Fruit fly (Drosophila melanogaster): ENCODE data around the gene Atg3.

Atg3 gene

DNA sequence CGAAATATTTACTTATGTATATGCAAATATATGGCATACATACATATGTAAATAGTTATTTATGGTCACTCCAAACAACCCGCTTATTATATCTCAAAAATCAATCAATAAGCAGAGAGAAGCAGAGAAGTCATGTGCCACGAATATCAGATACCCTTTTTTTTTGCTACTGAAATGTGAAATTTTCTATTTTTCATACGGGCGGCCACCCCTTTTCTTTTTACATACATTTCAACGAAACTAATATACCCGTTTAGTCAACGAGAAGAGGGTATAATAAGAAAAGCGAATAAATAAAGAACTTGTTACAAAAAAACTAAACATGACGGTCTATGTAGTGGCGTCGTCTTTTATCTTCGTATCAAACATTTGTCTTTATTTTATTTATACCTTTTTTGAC, 36.1 kb downstream of the Atg3 start (continued):
- TF ChIP-seq sd (tag; optimal IDR thresholded peaks at IDR 0.05) (peak; percentile 10), CG16813 (GFP tag; IDR thresholded peaks at IDR 0.05; ENCODE audit: partially characterized antibody) (no peak; the same call in 2 of the 3 replicates), Side (GFP tag; optimal IDR thresholded peaks at IDR 0.05) (no peak), CG11398 (GFP tag; optimal IDR thresholded peaks at IDR 0.05) (no peak), CG9727 (GFP tag; optimal IDR thresholded peaks at IDR 0.05) (no peak), Bgb (GFP tag; IDR thresholded peaks at IDR 0.05; ENCODE audit: partially characterized antibody) (peak; percentile 26; the same call in 1 of the 2 replicates), GATAe (GFP tag; conservative IDR thresholded peaks at IDR 0.05) (no peak), Ets97D (GFP tag; optimal IDR thresholded peaks at IDR 0.05) (peak; percentile 12), Opbp (GFP tag; IDR thresholded peaks at IDR 0.05; ENCODE audit: partially characterized antibody) (no peak), fd3F (GFP tag; optimal IDR thresholded peaks at IDR 0.05) (peak; percentile 68), zen2 (GFP tag; IDR thresholded peaks at IDR 0.05; ENCODE audit: partially characterized antibody) (no peak), Blimp-1 (GFP tag; optimal IDR thresholded peaks at IDR 0.05) (peak; percentile 34), CG16815 (GFP tag; optimal IDR thresholded peaks at IDR 0.05) (no peak), Neu2 (GFP tag; optimal IDR thresholded peaks at IDR 0.05; ENCODE audit: borderline replicate concordance) (no peak), CrebB (tag; optimal IDR thresholded peaks at IDR 0.05) (no peak), CG15514 (GFP tag; optimal IDR thresholded peaks at IDR 0.05) (peak; percentile 39), dysf (GFP tag; IDR thresholded peaks at IDR 0.05) (peak; percentile 82), CG32767 (GFP tag; IDR thresholded peaks at IDR 0.05) (peak; percentile 41; the same call in 1 of the 2 replicates), Deaf1 (tag; optimal IDR thresholded peaks at IDR 0.05) (peak; percentile 4), hkb (optimal IDR thresholded peaks at IDR 0.05) (no peak), hkb (GFP tag; IDR thresholded peaks at IDR 0.05) (peak; percentile 85), CoRest (tag; optimal IDR thresholded peaks at IDR 0.05) (peak; percentile 60), HLH4C (GFP tag; IDR thresholded peaks at IDR 0.05; ENCODE audit: partially characterized antibody) (peak; percentile 61; the same call in 2 of the 3 replicates), CG4820 (GFP tag; optimal IDR thresholded peaks at IDR 0.05) (peak; percentile 39), MESR4 (GFP tag; optimal IDR thresholded peaks at IDR 0.05) (no peak), CG12219 (GFP tag; optimal IDR thresholded peaks at IDR 0.05) (peak; percentile 49), tup (GFP tag; optimal IDR thresholded peaks at IDR 0.05) (no peak), danr (GFP tag; IDR thresholded peaks at IDR 0.05) (no peak), kah (GFP tag; optimal IDR thresholded peaks at IDR 0.05) (no peak), CG6272 (GFP tag; IDR thresholded peaks at IDR 0.05) (peak; percentile 28; the same call in 1 of the 2 replicates), Oli (tag; optimal IDR thresholded peaks at IDR 0.05) (peak; percentile 76), Drgx (GFP tag; IDR thresholded peaks at IDR 0.05) (peak; percentile 51), Ptx1 (GFP tag; IDR thresholded peaks at IDR 0.05) (peak; percentile 83), Nf-YB (GFP tag; optimal IDR thresholded peaks at IDR 0.05) (no peak), slp2 (GFP tag; optimal IDR thresholded peaks at IDR 0.05) (peak; percentile 38), CG16863 (GFP tag; optimal IDR thresholded peaks at IDR 0.05) (peak; percentile 56), sqz (GFP tag; optimal IDR thresholded peaks at IDR 0.05) (no peak), klu (GFP tag; IDR thresholded peaks at IDR 0.05) (no peak), onecut (GFP tag; IDR thresholded peaks at IDR 0.05) (peak; percentile 49), CG9215 (GFP tag; IDR thresholded peaks at IDR 0.05) (no peak), trh (GFP tag; optimal IDR thresholded peaks at IDR 0.05) (no peak), CG16779 (GFP tag; IDR thresholded peaks at IDR 0.05) (no peak), yki (optimal IDR thresholded peaks at IDR 0.05) (no peak), CG7271 (tag; optimal IDR thresholded peaks at IDR 0.05) (no peak), Gsc (GFP tag; IDR thresholded peaks at IDR 0.05) (no peak), Bdp1 (GFP tag; optimal IDR thresholded peaks at IDR 0.05) (no peak), CG10979 (tag; optimal IDR thresholded peaks at IDR 0.05) (no peak), CG14441 (GFP tag; IDR thresholded peaks at IDR 0.05) (peak; percentile 90), CG11560 (tag; IDR thresholded peaks at IDR 0.05) (no peak), CG12071 (GFP tag; optimal IDR thresholded peaks at IDR 0.05) (peak; percentile 35), Fer1 (GFP tag; optimal IDR thresholded peaks at IDR 0.05) (peak; percentile 37)

All from whole organism, embryonic.